Worm (Caenorhabditis elegans) whole organism, L2 larva: ENCODE data around the gene dct-11.

Experiments used
- ama-1 ChIP-seq: fragments of 150-350 bp; optimal IDR thresholded peaks from 2 replicates; lab custom pipeline; 2018; ENCODE audit warnings: inconsistent platforms
- elt-1 ChIP-seq: fragments of 150-350 bp; optimal IDR thresholded peaks from 2 replicates; lab custom pipeline; 2014; ENCODE audit warnings: missing biosample characterization, missing genetic modification characterization
- gmeb-1 ChIP-seq: fragments of 150-350 bp; optimal IDR thresholded peaks from 2 replicates; lab custom pipeline; 2014; ENCODE audit warnings: missing biosample characterization, missing genetic modification characterization
- lsy-2 ChIP-seq, 2 experiments: fragments of 150-350 bp in 1 of 2; sonication (generic microtip) in 1 of 2; optimal IDR thresholded peaks; 2 replicates each; lab custom pipeline; 2014 to 2017; ENCODE audit warnings: missing biosample characterization in 2 of 2, missing genetic modification characterization in 2 of 2
- mdl-1 ChIP-seq, 2 experiments: fragments of 150-350 bp in 1 of 2; sonication (generic microtip) in 1 of 2; optimal IDR thresholded peaks; 2 replicates each; lab custom pipeline; 2017; ENCODE audit warnings: missing biosample characterization in 2 of 2, missing genetic modification characterization in 2 of 2
- nhr-11 ChIP-seq: fragments of 150-350 bp; optimal IDR thresholded peaks from 2 replicates; lab custom pipeline; 2014; ENCODE audit warnings: missing biosample characterization, missing genetic modification characterization
- nhr-12 ChIP-seq: fragments of 150-350 bp; optimal IDR thresholded peaks from 2 replicates; lab custom pipeline; 2014; ENCODE audit warnings: missing biosample characterization, missing genetic modification characterization
- nhr-21 ChIP-seq: fragments of 150-350 bp; optimal IDR thresholded peaks from 2 replicates; lab custom pipeline; 2014; ENCODE audit warnings: missing biosample characterization, missing genetic modification characterization
- nhr-77 ChIP-seq: fragments of 150-350 bp; optimal IDR thresholded peaks from 2 replicates; lab custom pipeline; 2014; ENCODE audit warnings: missing biosample characterization, missing genetic modification characterization
- skn-1 ChIP-seq: sonication (generic microtip); optimal IDR thresholded peaks from 2 replicates; lab custom pipeline; 2017; ENCODE audit warnings: missing biosample characterization, missing genetic modification characterization
- snpc-4 ChIP-seq: fragments of 150-350 bp; optimal IDR thresholded peaks from 2 replicates; lab custom pipeline; 2014; ENCODE audit warnings: missing biosample characterization, missing genetic modification characterization
- ztf-11 ChIP-seq: sonication (generic microtip); optimal IDR thresholded peaks from 2 replicates; lab custom pipeline; 2017; ENCODE audit warnings: missing biosample characterization, missing genetic modification characterization
- ztf-4 ChIP-seq: fragments of 150-350 bp; optimal IDR thresholded peaks from 2 replicates; lab custom pipeline; 2014; ENCODE audit warnings: missing biosample characterization, missing genetic modification characterization

DNA sequence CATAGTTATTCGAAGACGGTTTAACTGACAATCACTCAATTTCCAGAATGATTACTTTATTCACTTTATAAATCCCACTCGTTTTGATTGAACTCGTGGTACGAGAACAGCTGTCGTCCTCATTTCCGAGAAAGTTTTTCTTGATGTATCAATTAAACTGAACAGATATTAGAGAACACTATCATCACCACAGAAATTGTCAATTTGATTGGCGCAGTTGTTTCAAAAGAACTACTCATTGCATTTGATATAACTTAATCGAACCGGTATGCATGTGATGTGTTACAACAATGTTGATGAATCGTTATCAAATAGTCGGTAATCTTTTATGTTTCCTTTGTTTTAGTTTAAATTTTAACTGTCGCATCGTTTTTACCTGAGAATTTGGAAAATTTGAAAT, 2.5 kb downstream of the dct-11 start:
- TF ChIP-seq mdl-1 (tag; optimal IDR thresholded peaks at IDR 0.05; lab: Kevin White, UChicago) (no peak), skn-1 (tag; lab: Kevin White, UChicago) (no peak), ztf-11 (tag; lab: Kevin White, UChicago) (no peak), gmeb-1 (no peak), ztf-4 (tag; lab: Kevin White, UChicago) (no peak), nhr-21 (tag; lab: Kevin White, UChicago) (no peak), nhr-77 (no peak), elt-1 (tag; lab: Kevin White, UChicago) (no peak), ama-1 (no peak), snpc-4 (tag; lab: Kevin White, UChicago) (no peak), nhr-12 (tag; lab: Kevin White, UChicago) (no peak), nhr-11 (tag; lab: Kevin White, UChicago) (no peak), lsy-2 (tag; optimal IDR thresholded peaks at IDR 0.05; lab: Kevin White, UChicago) (peak in 1 of 2 experiments; percentile 66)
